Fruit fly (Drosophila melanogaster) whole organism, adult: ENCODE results near the gene Tg.

ENCODE experiments used
- CG1620 ChIP-seq: fragments of 200-800 bp; sonication (Bioruptor generic); optimal IDR thresholded peaks from 2 replicates; lab custom pipeline; 2016; ENCODE audit warnings: missing biosample characterization, missing genetic modification characterization
- CG33017 ChIP-seq: fragments of 200-800 bp; sonication (Bioruptor generic); optimal IDR thresholded peaks from 2 replicates; lab custom pipeline; 2018; ENCODE audit warnings: missing biosample characterization, mild to moderate bottlenecking, missing genetic modification characterization, moderate library complexity
- CG5204 ChIP-seq: fragments of 200-800 bp; sonication (Bioruptor generic); optimal IDR thresholded peaks from 2 replicates; lab custom pipeline; 2016; ENCODE audit warnings: missing biosample characterization, missing genetic modification characterization
- CG7045 ChIP-seq: fragments of 200-800 bp; sonication (Bioruptor generic); optimal IDR thresholded peaks from 2 replicates; lab custom pipeline; 2017; ENCODE audit warnings: missing biosample characterization, mild to moderate bottlenecking, missing genetic modification characterization
- ovo ChIP-seq: fragments of 200-800 bp; sonication (Bioruptor generic); optimal IDR thresholded peaks from 2 replicates; lab custom pipeline; 2016; ENCODE audit warnings: missing biosample characterization, missing genetic modification characterization
- tj ChIP-seq: fragments of 200-800 bp; sonication (Bioruptor generic); optimal IDR thresholded peaks from 3 replicates; lab custom pipeline; 2017; ENCODE audit warnings: missing biosample characterization, mild to moderate bottlenecking, missing genetic modification characterization, moderate library complexity

dm6 chr2L:7993984-7994854 lies 17.0 kb upstream of the Tg start, which contains the start of gene pes:
- TF ChIP-seq ovo (GFP tag; lab: Kevin White, UChicago) (peak; percentile 77), CG33017 (tag; lab: Kevin White, UChicago) (no peak), CG5204 (GFP tag; lab: Kevin White, UChicago) (no peak), CG1620 (GFP tag; lab: Kevin White, UChicago) (peak; percentile 69), tj (GFP tag; lab: Kevin White, UChicago) (no peak), CG7045 (GFP tag; lab: Kevin White, UChicago) (peak; percentile 91)
